Worm (Caenorhabditis elegans) whole organism, mixed stage, embryonic: ENCODE measurements around the gene C05G5.3.

ENCODE experiments used
- blmp-1 ChIP-seq: fragments of 150-350 bp; optimal IDR thresholded peaks from 2 replicates; lab custom pipeline; 2014; ENCODE audit warnings: missing biosample characterization, missing genetic modification characterization
- pha-4 ChIP-seq: fragments of 150-350 bp; optimal IDR thresholded peaks from 2 replicates; lab custom pipeline; 2018; ENCODE audit warnings: missing biosample characterization, missing genetic modification reagents, missing genetic modification characterization
- snpc-4 ChIP-seq: fragments of 150-350 bp; optimal IDR thresholded peaks from 2 replicates; lab custom pipeline; 2014; ENCODE audit warnings: missing biosample characterization, missing genetic modification characterization

- no peak for TF ChIP-seq snpc-4
- no peak for TF ChIP-seq pha-4 (tag; lab: Kevin White, UChicago)
- TF ChIP-seq blmp-1 (tag; lab: Kevin White, UChicago), result no peak
Observed at ce11 chrX:14737623-14738022, 14.2 kb downstream of the C05G5.3 start.
